Fruit fly (Drosophila melanogaster) whole organism, embryonic: ENCODE measurements around the gene TBC1D16.

Source experiments
- Bgb ChIP-seq: fragments of 200-800 bp; sonication (Bioruptor generic); IDR thresholded peaks from 2 replicates; pipeline ENCODE4 v1.3.6; 2022; ENCODE audit warnings: missing biosample characterization, missing genetic modification characterization; ENCODE audit not compliant: partially characterized antibody
- CG12769 ChIP-seq: fragments of 200-800 bp; sonication (Bioruptor generic); optimal IDR thresholded peaks from 2 replicates; lab custom pipeline; 2019; ENCODE audit warnings: missing biosample characterization, mild to moderate bottlenecking, missing genetic modification characterization, moderate library complexity
- CG13296 ChIP-seq: fragments of 200-800 bp; sonication (Bioruptor generic); optimal IDR thresholded peaks from 3 replicates; lab custom pipeline; 2018; ENCODE audit warnings: missing biosample characterization, mild to moderate bottlenecking, missing genetic modification characterization
- CG14014 ChIP-seq: fragments of 200-800 bp; sonication (Bioruptor generic); IDR thresholded peaks from 2 replicates; pipeline ENCODE4 v1.3.6; 2022; ENCODE audit warnings: missing biosample characterization, missing genetic modification characterization
- CG14965 ChIP-seq: fragments of 200-800 bp; sonication (Bioruptor generic); optimal IDR thresholded peaks from 2 replicates; lab custom pipeline; 2016; ENCODE audit warnings: missing biosample characterization, missing genetic modification characterization, borderline replicate concordance
- CG16815 ChIP-seq: fragments of 200-800 bp; sonication (Bioruptor generic); optimal IDR thresholded peaks from 3 replicates; lab custom pipeline; 2017; ENCODE audit warnings: missing biosample characterization, mild to moderate bottlenecking, missing genetic modification characterization
- CG17186 ChIP-seq: fragments of 200-800 bp; sonication (Bioruptor generic); optimal IDR thresholded peaks from 3 replicates; lab custom pipeline; 2017; ENCODE audit warnings: missing biosample characterization, missing genetic modification reagents, missing genetic modification characterization
- CG17568 ChIP-seq: fragments of 200-800 bp; sonication (Bioruptor generic); optimal IDR thresholded peaks from 2 replicates; lab custom pipeline; 2018; ENCODE audit warnings: missing biosample characterization, mild to moderate bottlenecking, missing genetic modification characterization, moderate library complexity
- CG17829 ChIP-seq: fragments of 200-800 bp; optimal IDR thresholded peaks from 2 replicates; lab custom pipeline; 2019; ENCODE audit warnings: missing biosample characterization, mild to moderate bottlenecking, missing genetic modification characterization, moderate library complexity
- CG18476 ChIP-seq: fragments of 200-800 bp; sonication (Bioruptor generic); optimal IDR thresholded peaks from 2 replicates; lab custom pipeline; 2016; ENCODE audit warnings: missing biosample characterization, mild to moderate bottlenecking, missing genetic modification characterization
- CG3065 ChIP-seq: fragments of 200-800 bp; sonication (Bioruptor generic); optimal IDR thresholded peaks from 2 replicates; lab custom pipeline; 2016; ENCODE audit warnings: missing biosample characterization, missing genetic modification characterization
- CG31224 ChIP-seq: fragments of 200-800 bp; sonication (Bioruptor generic); IDR thresholded peaks from 2 replicates; pipeline ENCODE4 v1.3.6; 2022; ENCODE audit warnings: missing biosample characterization, missing genetic modification characterization
- CG32767 ChIP-seq: fragments of 200-800 bp; sonication (Bioruptor generic); IDR thresholded peaks from 2 replicates; pipeline ENCODE4 v1.3.6; 2022; ENCODE audit warnings: missing biosample characterization, missing genetic modification characterization
- CG3407 ChIP-seq: fragments of 200-800 bp; sonication (Bioruptor generic); optimal IDR thresholded peaks from 2 replicates; lab custom pipeline; 2018; ENCODE audit warnings: missing biosample characterization, mild to moderate bottlenecking, missing genetic modification characterization
- CG42726 ChIP-seq: fragments of 200-800 bp; sonication (Bioruptor generic); IDR thresholded peaks from 2 replicates; pipeline ENCODE4 v1.3.6; 2022; ENCODE audit warnings: missing biosample characterization, missing genetic modification characterization; ENCODE audit not compliant: partially characterized antibody
- CG4617 ChIP-seq: fragments of 200-800 bp; sonication (Bioruptor generic); optimal IDR thresholded peaks from 3 replicates; lab custom pipeline; 2016; ENCODE audit warnings: missing biosample characterization, missing genetic modification characterization, borderline replicate concordance
- CG5245 ChIP-seq: fragments of 200-800 bp; sonication (Bioruptor generic); optimal IDR thresholded peaks from 3 replicates; lab custom pipeline; 2016; ENCODE audit warnings: missing biosample characterization, missing genetic modification characterization
- CG7556 ChIP-seq: fragments of 200-800 bp; sonication (Bioruptor generic); optimal IDR thresholded peaks from 2 replicates; lab custom pipeline; 2017; ENCODE audit warnings: missing biosample characterization, mild to moderate bottlenecking, missing genetic modification characterization
- CG7745 ChIP-seq: fragments of 200-800 bp; sonication (Bioruptor generic); optimal IDR thresholded peaks from 2 replicates; lab custom pipeline; 2018; ENCODE audit warnings: missing biosample characterization, mild to moderate bottlenecking, missing genetic modification characterization, moderate library complexity
- CG8388 ChIP-seq: fragments of 200-800 bp; sonication (Bioruptor generic); optimal IDR thresholded peaks from 2 replicates; lab custom pipeline; 2019; ENCODE audit warnings: missing biosample characterization, mild to moderate bottlenecking, missing genetic modification characterization, moderate library complexity
- CG8924 ChIP-seq: fragments of 200-800 bp; optimal IDR thresholded peaks from 3 replicates; lab custom pipeline; 2019; ENCODE audit warnings: missing biosample characterization, mild to moderate bottlenecking, missing genetic modification characterization, moderate library complexity
- Doc2 ChIP-seq: fragments of 200-800 bp; sonication (Bioruptor generic); IDR thresholded peaks from 2 replicates; pipeline ENCODE4 v1.3.6; 2022; ENCODE audit warnings: missing biosample characterization, missing genetic modification characterization
- Dp ChIP-seq: fragments of 200-800 bp; sonication (Bioruptor generic); optimal IDR thresholded peaks from 2 replicates; lab custom pipeline; 2018; ENCODE audit warnings: missing biosample characterization, mild to moderate bottlenecking, missing genetic modification characterization, moderate library complexity
- E2f2 ChIP-seq: fragments of 200-800 bp; sonication (Bioruptor generic); IDR thresholded peaks from 2 replicates; pipeline ENCODE4 v1.3.6; 2022; ENCODE audit warnings: missing biosample characterization, missing genetic modification characterization
- Hand ChIP-seq: fragments of 200-800 bp; sonication (Bioruptor generic); optimal IDR thresholded peaks from 2 replicates; lab custom pipeline; 2017; ENCODE audit warnings: mild to moderate bottlenecking, missing biosample characterization, missing genetic modification reagents, missing genetic modification characterization
- Hr78 ChIP-seq, 2 experiments: fragments of 200-800 bp in 1 of 2; fragments of >200 bp in 1 of 2; sonication (Bioruptor generic) in 1 of 2; optimal IDR thresholded peaks; 2 replicates each; lab custom pipeline; 2017 to 2019; ENCODE audit warnings: missing biosample characterization in 2 of 2, missing genetic modification characterization in 2 of 2, mild to moderate bottlenecking in 1 of 2, moderate library complexity in 1 of 2
- Lhr ChIP-seq: fragments of 200-800 bp; sonication (Bioruptor generic); optimal IDR thresholded peaks from 3 replicates; lab custom pipeline; 2017; ENCODE audit warnings: mild to moderate bottlenecking, missing biosample characterization, missing genetic modification reagents, missing genetic modification characterization
- NC2β ChIP-seq: fragments of 200-800 bp; sonication (Bioruptor generic); optimal IDR thresholded peaks from 2 replicates; lab custom pipeline; 2016; ENCODE audit warnings: missing biosample characterization, missing genetic modification characterization
- Oli ChIP-seq: fragments of 200-800 bp; sonication (Bioruptor generic); optimal IDR thresholded peaks from 2 replicates; lab custom pipeline; 2018; ENCODE audit warnings: missing biosample characterization, mild to moderate bottlenecking, missing genetic modification characterization, moderate library complexity
- Six4 ChIP-seq: fragments of 200-800 bp; sonication (Bioruptor generic); optimal IDR thresholded peaks from 2 replicates; lab custom pipeline; 2016; ENCODE audit warnings: missing biosample characterization, missing genetic modification characterization
- Sox100B ChIP-seq: fragments of 200-800 bp; sonication (Bioruptor generic); optimal IDR thresholded peaks from 3 replicates; lab custom pipeline; 2018; ENCODE audit warnings: missing biosample characterization, mild to moderate bottlenecking, missing genetic modification characterization
- Xrp1 ChIP-seq: fragments of 200-800 bp; sonication (Bioruptor generic); IDR thresholded peaks from 2 replicates; pipeline ENCODE4 v1.3.6; 2022; ENCODE audit warnings: missing biosample characterization, missing genetic modification characterization
- crp ChIP-seq, 2 experiments: fragments of 200-800 bp; sonication (Bioruptor generic); optimal IDR thresholded peaks; 2 replicates in 1 of 2; 3 replicates in 1 of 2; lab custom pipeline; 2017; ENCODE audit warnings: missing biosample characterization in 2 of 2, missing genetic modification characterization in 2 of 2, mild to moderate bottlenecking in 1 of 2, moderate library complexity in 1 of 2
- grn ChIP-seq: fragments of 200-800 bp; sonication (Bioruptor generic); optimal IDR thresholded peaks from 3 replicates; lab custom pipeline; 2017; ENCODE audit warnings: missing biosample characterization, missing genetic modification characterization
- hkb ChIP-seq, 2 experiments: fragments of 200-800 bp in 1 of 2; fragments of >200 bp in 1 of 2; sonication (Bioruptor generic) in 1 of 2; IDR thresholded peaks in 1 of 2; optimal IDR thresholded peaks in 1 of 2; 2 replicates each; pipeline versions ENCODE4 v1.3.6 to Lab custom; 2017 to 2022; ENCODE audit warnings: missing biosample characterization in 1 of 2, missing genetic modification characterization in 1 of 2
- klu ChIP-seq: fragments of 200-800 bp; sonication (Bioruptor generic); IDR thresholded peaks from 2 replicates; pipeline ENCODE4 v1.3.6; 2022; ENCODE audit warnings: missing biosample characterization, missing genetic modification characterization
- mam ChIP-seq: fragments of 200-800 bp; sonication (Bioruptor generic); optimal IDR thresholded peaks from 3 replicates; lab custom pipeline; 2016; ENCODE audit warnings: missing biosample characterization, missing genetic modification characterization
- nerfin-2 ChIP-seq: fragments of 200-800 bp; sonication (Bioruptor generic); IDR thresholded peaks from 2 replicates; pipeline ENCODE4 v1.3.6; 2022; ENCODE audit warnings: missing biosample characterization, missing genetic modification characterization; ENCODE audit not compliant: partially characterized antibody
- onecut ChIP-seq: fragments of 200-800 bp; sonication (Bioruptor generic); IDR thresholded peaks from 2 replicates; pipeline ENCODE4 v1.3.6; 2022; ENCODE audit warnings: missing biosample characterization, missing genetic modification characterization
- org-1 ChIP-seq: fragments of 200-800 bp; sonication (Bioruptor generic); optimal IDR thresholded peaks from 2 replicates; lab custom pipeline; 2017; ENCODE audit warnings: missing biosample characterization, missing genetic modification characterization
- p53 ChIP-seq: fragments of 200-800 bp; sonication (Bioruptor generic); optimal IDR thresholded peaks from 2 replicates; lab custom pipeline; 2016; ENCODE audit warnings: missing biosample characterization, missing genetic modification characterization
- pnt ChIP-seq: fragments of 200-800 bp; sonication (Bioruptor generic); optimal IDR thresholded peaks from 3 replicates; lab custom pipeline; 2016; ENCODE audit warnings: missing biosample characterization, missing genetic modification characterization
- pzg ChIP-seq: fragments of 200-800 bp; sonication (Bioruptor generic); optimal IDR thresholded peaks from 3 replicates; lab custom pipeline; 2018; ENCODE audit warnings: missing biosample characterization, mild to moderate bottlenecking, missing genetic modification characterization, moderate library complexity
- row ChIP-seq: fragments of 200-800 bp; sonication (Bioruptor generic); IDR thresholded peaks from 3 replicates; pipeline ENCODE4 v1.3.6; 2022; ENCODE audit warnings: missing biosample characterization, missing genetic modification characterization
- sens ChIP-seq: fragments of 200-800 bp; sonication (Bioruptor generic); peaks from one replicate; lab custom pipeline; 2016; ENCODE audit warnings: missing biosample characterization, missing genetic modification characterization
- unc-4 ChIP-seq: fragments of 200-800 bp; sonication (Bioruptor generic); IDR thresholded peaks from 2 replicates; pipeline ENCODE4 v1.3.6; 2022; ENCODE audit warnings: missing biosample characterization, missing genetic modification characterization; ENCODE audit not compliant: partially characterized antibody
- unpg ChIP-seq: fragments of 200-800 bp; sonication (Bioruptor generic); optimal IDR thresholded peaks from 3 replicates; lab custom pipeline; 2018; ENCODE audit warnings: missing biosample characterization, mild to moderate bottlenecking, missing genetic modification characterization, moderate library complexity
- wek ChIP-seq: fragments of 200-800 bp; sonication (Bioruptor generic); optimal IDR thresholded peaks from 3 replicates; lab custom pipeline; 2018; ENCODE audit warnings: missing biosample characterization, mild to moderate bottlenecking, missing genetic modification characterization, moderate library complexity
- wor ChIP-seq: fragments of 200-800 bp; sonication (Bioruptor generic); IDR thresholded peaks from 2 replicates; pipeline ENCODE4 v1.3.6; 2022; ENCODE audit warnings: missing biosample characterization, missing genetic modification characterization
- zfh1 ChIP-seq: fragments of 200-800 bp; sonication (Bioruptor generic); IDR thresholded peaks from 3 replicates; pipeline ENCODE4 v1.3.6; 2022; ENCODE audit warnings: missing biosample characterization, missing genetic modification characterization

Gene TBC1D16

DNA sequence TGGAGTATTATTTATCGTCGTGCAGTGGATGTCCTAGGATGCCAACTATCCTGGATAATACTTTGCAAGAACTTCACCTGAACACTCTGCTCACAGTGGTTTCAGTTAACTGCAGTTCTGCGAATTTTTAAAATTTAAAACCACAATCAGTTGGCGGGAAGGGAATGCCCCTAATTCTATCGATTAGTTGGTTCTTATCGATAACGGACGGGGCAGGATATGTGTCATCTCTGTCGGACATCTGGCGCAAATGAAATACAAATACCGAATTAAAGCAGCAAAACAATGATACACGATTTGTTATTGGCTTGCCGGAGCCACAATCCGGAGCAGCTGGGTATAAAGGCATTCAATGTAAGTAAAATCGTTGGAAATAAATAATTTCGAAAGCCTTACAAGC lies 47.6 kb upstream of the TBC1D16 start, which contains the start of gene Grip75 (continued):
- no peak for TF ChIP-seq Sox100B (GFP tag; lab: Kevin White, UChicago)
- TF ChIP-seq zfh1 (GFP tag; lab: Robert Waterston, UW) = no peak
- no peak for TF ChIP-seq CG12769 (tag; lab: Kevin White, UChicago)
- no peak for TF ChIP-seq CG8924 (tag; lab: Kevin White, UChicago)
- no peak for TF ChIP-seq CG14014 (GFP tag; lab: Robert Waterston, UW)
- TF ChIP-seq Lhr = no peak
- TF ChIP-seq CG7745 (tag; lab: Kevin White, UChicago) = no peak
- no peak for TF ChIP-seq CG3407 (GFP tag; lab: Kevin White, UChicago)
- TF ChIP-seq onecut (GFP tag; lab: Robert Waterston, UW) = no peak
- TF ChIP-seq klu (GFP tag; lab: Robert Waterston, UW) = no peak
- no peak for TF ChIP-seq CG7556 (GFP tag; lab: Kevin White, UChicago)
- TF ChIP-seq Xrp1 (GFP tag; lab: Robert Waterston, UW) = no peak
- TF ChIP-seq CG17829 (tag; lab: Kevin White, UChicago) = no peak
- peak; percentile 4 for TF ChIP-seq CG17186
- TF ChIP-seq CG4617 (GFP tag; lab: Kevin White, UChicago) = no peak
- TF ChIP-seq CG14965 = no peak
- no peak for TF ChIP-seq CG31224 (GFP tag; lab: Robert Waterston, UW)
- no peak; the same call in 2 of the 3 replicates for TF ChIP-seq row (GFP tag; lab: Robert Waterston, UW)
- TF ChIP-seq pzg (GFP tag; lab: Kevin White, UChicago) = peak; percentile 57
- TF ChIP-seq org-1 (GFP tag; lab: Kevin White, UChicago) = no peak
- no peak for TF ChIP-seq wor (GFP tag; lab: Robert Waterston, UW)
- no peak for TF ChIP-seq CG3065
- TF ChIP-seq Dp (GFP tag; lab: Kevin White, UChicago) = peak; percentile 95
- no peak for TF ChIP-seq CG32767 (GFP tag; lab: Robert Waterston, UW)
- TF ChIP-seq CG18476 (GFP tag; lab: Kevin White, UChicago) = no peak
- no peak for TF ChIP-seq hkb (optimal IDR thresholded peaks at IDR 0.05; lab: Kevin White, UChicago)
- TF ChIP-seq hkb (GFP tag; IDR thresholded peaks at IDR 0.05; lab: Robert Waterston, UW) = no peak
- TF ChIP-seq CG17568 (GFP tag; lab: Kevin White, UChicago) = no peak
- TF ChIP-seq wek (GFP tag; lab: Kevin White, UChicago) = peak; percentile 99
- TF ChIP-seq unc-4 = peak; percentile 55; the same call in 1 of the 2 replicates
- peak; percentile 61 for TF ChIP-seq Bgb
- TF ChIP-seq NC2β = no peak
- no peak for TF ChIP-seq CG8388 (GFP tag; lab: Kevin White, UChicago)
- no peak for TF ChIP-seq pnt (GFP tag; lab: Kevin White, UChicago)
- no peak for TF ChIP-seq mam (GFP tag; lab: Kevin White, UChicago)
- no peak for TF ChIP-seq CG16815
- TF ChIP-seq unpg = no peak
- no peak for TF ChIP-seq Oli
- no peak for TF ChIP-seq Six4
- TF ChIP-seq CG5245 = no peak
- TF ChIP-seq grn = no peak
- TF ChIP-seq sens = peak; percentile 21
- no peak for TF ChIP-seq Hr78 (GFP tag; optimal IDR thresholded peaks at IDR 0.05; lab: Kevin White, UChicago)
- TF ChIP-seq nerfin-2 (GFP tag; lab: Robert Waterston, UW) = peak; percentile 66; the same call in 1 of the 2 replicates
- TF ChIP-seq p53 (GFP tag; lab: Kevin White, UChicago) = no peak
- 0 out of 2 replicates have a peak, but pooled peaks have one; percentile 32 for TF ChIP-seq CG42726 (GFP tag; lab: Robert Waterston, UW)
- TF ChIP-seq E2f2 = peak; percentile 94
- TF ChIP-seq Hand (GFP tag; lab: Kevin White, UChicago) = no peak
- TF ChIP-seq Doc2 = no peak
- no peak for TF ChIP-seq CG13296
- peak in 1 of 2 experiments; percentile 51 for TF ChIP-seq crp (GFP tag; optimal IDR thresholded peaks at IDR 0.05; lab: Kevin White, UChicago)
